Worm (Caenorhabditis elegans) whole organism, mixed stage, embryonic: ENCODE data around the gene C09H10.4.

Experiments used
- bed-3 ChIP-seq: fragments of 200-800 bp; sonication (Bioruptor generic); optimal IDR thresholded peaks from 3 replicates; lab custom pipeline; 2018; ENCODE audit warnings: mild to moderate bottlenecking, missing genetic modification characterization, moderate library complexity, missing compliant biosample characterization
- ceh-83 ChIP-seq: fragments of 200-800 bp; sonication (Bioruptor generic); optimal IDR thresholded peaks from 2 replicates; lab custom pipeline; 2018; ENCODE audit warnings: mild to moderate bottlenecking, missing genetic modification characterization, missing compliant biosample characterization
- ces-1 ChIP-seq: fragments of 150-350 bp; optimal IDR thresholded peaks from 2 replicates; lab custom pipeline; 2014; ENCODE audit warnings: missing biosample characterization, missing genetic modification reagents, missing genetic modification characterization
- elt-1 ChIP-seq: sonication (generic microtip); optimal IDR thresholded peaks from 2 replicates; lab custom pipeline; 2017; ENCODE audit warnings: missing genetic modification characterization, mild to moderate bottlenecking, missing compliant biosample characterization, antibody characterized with exemption, moderate library complexity, borderline replicate concordance; ENCODE audit not compliant: insufficient read depth
- lin-13 ChIP-seq: fragments of 150-350 bp; optimal IDR thresholded peaks from 2 replicates; lab custom pipeline; 2014; ENCODE audit warnings: missing biosample characterization, missing genetic modification characterization
- mep-1 ChIP-seq: fragments of 150-350 bp; optimal IDR thresholded peaks from 2 replicates; lab custom pipeline; 2017; ENCODE audit warnings: missing biosample characterization, missing genetic modification reagents, missing genetic modification characterization, inconsistent platforms
- nhr-237 ChIP-seq: fragments of 150-350 bp; optimal IDR thresholded peaks from 2 replicates; lab custom pipeline; 2014; ENCODE audit warnings: missing biosample characterization, missing genetic modification characterization
- pha-4 ChIP-seq: fragments of 150-350 bp; optimal IDR thresholded peaks from 2 replicates; lab custom pipeline; 2018; ENCODE audit warnings: missing biosample characterization, missing genetic modification reagents, missing genetic modification characterization
- snpc-4 ChIP-seq: fragments of 150-350 bp; optimal IDR thresholded peaks from 2 replicates; lab custom pipeline; 2014; ENCODE audit warnings: missing biosample characterization, missing genetic modification characterization
- unc-62 ChIP-seq: fragments of 150-350 bp; optimal IDR thresholded peaks from 2 replicates; lab custom pipeline; 2014; ENCODE audit warnings: missing biosample characterization, missing genetic modification reagents, missing genetic modification characterization
- ztf-11 ChIP-seq: fragments of 150-350 bp; optimal IDR thresholded peaks from 2 replicates; lab custom pipeline; 2014; ENCODE audit warnings: missing biosample characterization, missing genetic modification characterization

- TF ChIP-seq mep-1 (tag; lab: Kevin White, UChicago) (no peak), lin-13 (tag; lab: Kevin White, UChicago) (no peak), elt-1 (tag; lab: Kevin White, UChicago) (peak; percentile 77), nhr-237 (tag; lab: Kevin White, UChicago) (no peak), snpc-4 (no peak), unc-62 (GFP tag; lab: Kevin White, UChicago) (no peak), bed-3 (GFP tag; lab: Kevin White, UChicago) (no peak), pha-4 (no peak), ceh-83 (GFP tag; lab: Kevin White, UChicago) (no peak), ztf-11 (tag; lab: Kevin White, UChicago) (no peak), ces-1 (GFP tag; lab: Kevin White, UChicago) (no peak)
Measured at ce11 chrII:11057256-11057655, 42.7 kb upstream of the C09H10.4 start.
